Worm (Caenorhabditis elegans) whole organism, young adult: ENCODE data around the gene F20D12.7.

Source experiments
- F10E7.11 ChIP-seq: sonication (generic microtip); optimal IDR thresholded peaks from 2 replicates; lab custom pipeline; 2017; ENCODE audit warnings: mild to moderate bottlenecking, missing genetic modification characterization, moderate library complexity, missing compliant biosample characterization
- F22D6.2 ChIP-seq: sonication (generic microtip); optimal IDR thresholded peaks from 2 replicates; lab custom pipeline; 2016; ENCODE audit warnings: mild to moderate bottlenecking, missing genetic modification characterization, missing compliant biosample characterization
- F33H1.4 ChIP-seq: fragments of 200-800 bp; sonication (Bioruptor generic); IDR thresholded peaks from 2 replicates; pipeline ENCODE4 v1.3.6; 2022; ENCODE audit warnings: missing genetic modification reagents, missing genetic modification characterization, missing compliant biosample characterization
- F49E8.2 ChIP-seq: sonication (generic microtip); optimal IDR thresholded peaks from 3 replicates; lab custom pipeline; 2017; ENCODE audit warnings: missing genetic modification characterization, mild to moderate bottlenecking, missing compliant biosample characterization, antibody characterized with exemption, moderate library complexity; ENCODE audit not compliant: insufficient read depth
- T07F8.4 ChIP-seq: sonication (generic microtip); optimal IDR thresholded peaks from 2 replicates; lab custom pipeline; 2016; ENCODE audit warnings: mild to moderate bottlenecking, missing genetic modification characterization, moderate library complexity, missing compliant biosample characterization
- T26A5.8 ChIP-seq: sonication (generic microtip); optimal IDR thresholded peaks from 2 replicates; lab custom pipeline; 2016; ENCODE audit warnings: missing genetic modification characterization, missing compliant biosample characterization
- Y53F4B.3 ChIP-seq: fragments of 200-800 bp; sonication (Bioruptor generic); IDR thresholded peaks from 2 replicates; pipeline ENCODE4 v1.3.6; 2022; ENCODE audit warnings: missing genetic modification reagents, missing genetic modification characterization, missing compliant biosample characterization
- Y67H2A.10 ChIP-seq: fragments of 200-800 bp; sonication (Bioruptor generic); conservative IDR thresholded peaks from 2 replicates; pipeline ENCODE4 v1.3.6; 2022; ENCODE audit warnings: missing genetic modification reagents, missing genetic modification characterization, missing compliant biosample characterization
- aptf-3 ChIP-seq: fragments of 200-800 bp; sonication (Bioruptor generic); IDR thresholded peaks from 2 replicates; pipeline ENCODE4 v1.3.6; 2022; ENCODE audit warnings: missing genetic modification characterization, missing compliant biosample characterization
- athp-1 ChIP-seq: sonication (generic microtip); optimal IDR thresholded peaks from 2 replicates; lab custom pipeline; 2017; ENCODE audit warnings: mild to moderate bottlenecking, missing genetic modification characterization, missing compliant biosample characterization
- cebp-2 ChIP-seq: fragments of 200-800 bp; sonication (Bioruptor generic); IDR thresholded peaks from 2 replicates; pipeline ENCODE4 v1.3.6; 2022; ENCODE audit warnings: missing genetic modification characterization, missing compliant biosample characterization
- ceh-79 ChIP-seq: sonication (generic microtip); optimal IDR thresholded peaks from 2 replicates; lab custom pipeline; 2017; ENCODE audit warnings: mild to moderate bottlenecking, missing genetic modification characterization, missing compliant biosample characterization
- dpl-1 ChIP-seq: fragments of 150-350 bp; optimal IDR thresholded peaks from 2 replicates; lab custom pipeline; 2014; ENCODE audit warnings: missing biosample characterization, missing genetic modification reagents, missing genetic modification characterization
- ekl-4 ChIP-seq: fragments of 200-800 bp; sonication (Bioruptor generic); IDR thresholded peaks from 2 replicates; pipeline ENCODE4 v1.3.6; 2022; ENCODE audit warnings: missing genetic modification reagents, missing genetic modification characterization, missing compliant biosample characterization
- him-1 ChIP-seq: sonication (generic microtip); optimal IDR thresholded peaks from 2 replicates; lab custom pipeline; 2016; ENCODE audit warnings: missing genotype, missing genetic modification reagents, missing genetic modification characterization, missing compliant biosample characterization
- hmg-20 ChIP-seq: fragments of 200-800 bp; sonication (Bioruptor generic); IDR thresholded peaks from 2 replicates; pipeline ENCODE4 v1.3.6; 2022; ENCODE audit warnings: missing genetic modification reagents, missing genetic modification characterization, missing compliant biosample characterization
- hsf-1 ChIP-seq: fragments of 200-800 bp; sonication (Bioruptor generic); IDR thresholded peaks from 2 replicates; pipeline ENCODE4 v1.3.6; 2022; ENCODE audit warnings: missing genetic modification reagents, missing genetic modification characterization, missing compliant biosample characterization
- let-607 ChIP-seq, 2 experiments: fragments of 200-800 bp in 1 of 2; sonication (Bioruptor generic) in 1 of 2; sonication (generic microtip) in 1 of 2; optimal IDR thresholded peaks; 2 replicates each; lab custom pipeline; 2016 to 2018; ENCODE audit warnings: mild to moderate bottlenecking in 2 of 2, missing compliant biosample characterization in 2 of 2, missing genetic modification characterization in 2 of 2, moderate library complexity in 2 of 2, missing genotype in 1 of 2
- lin-35 ChIP-seq, 3 experiments: fragments of 150-350 bp in 2 of 3; sonication (generic microtip) in 1 of 3; optimal IDR thresholded peaks; 2 replicates each; lab custom pipeline; 2014 to 2018; ENCODE audit warnings: missing biosample characterization in 3 of 3, missing genetic modification characterization in 3 of 3, missing genetic modification reagents in 3 of 3
- madf-10 ChIP-seq: sonication (generic microtip); optimal IDR thresholded peaks from 2 replicates; lab custom pipeline; 2016; ENCODE audit warnings: mild to moderate bottlenecking, missing genetic modification characterization, missing compliant biosample characterization
- mel-28 ChIP-seq: sonication (generic microtip); optimal IDR thresholded peaks from 2 replicates; lab custom pipeline; 2016; ENCODE audit warnings: borderline replicate concordance, mild to moderate bottlenecking, missing genetic modification characterization, missing compliant biosample characterization
- mes-4 ChIP-seq: sonication (generic microtip); optimal IDR thresholded peaks from 2 replicates; lab custom pipeline; 2016; ENCODE audit warnings: missing genotype, missing genetic modification characterization, missing compliant biosample characterization
- pbrm-1 ChIP-seq: fragments of 200-800 bp; sonication (Bioruptor generic); IDR thresholded peaks from 2 replicates; pipeline ENCODE4 v1.3.6; 2022; ENCODE audit warnings: missing genetic modification reagents, missing genetic modification characterization, missing compliant biosample characterization
- rcor-1 ChIP-seq: fragments of 200-800 bp; sonication (Bioruptor generic); IDR thresholded peaks from 2 replicates; pipeline ENCODE4 v1.3.6; 2022; ENCODE audit warnings: missing genetic modification reagents, missing genetic modification characterization, missing compliant biosample characterization
- rpc-1 ChIP-seq, 2 experiments: fragments of 150-350 bp in 1 of 2; sonication (generic microtip) in 1 of 2; optimal IDR thresholded peaks; 2 replicates each; lab custom pipeline; 2014 to 2018; ENCODE audit warnings: missing biosample characterization in 1 of 2, missing genetic modification characterization in 1 of 2, missing genetic modification reagents in 1 of 2, missing genotype in 1 of 2
- sdz-38 ChIP-seq: sonication (generic microtip); optimal IDR thresholded peaks from 2 replicates; lab custom pipeline; 2016; ENCODE audit warnings: missing genotype, missing genetic modification characterization, missing compliant biosample characterization
- sea-2 ChIP-seq: fragments of 200-800 bp; sonication (Bioruptor generic); IDR thresholded peaks from 2 replicates; pipeline ENCODE4 v1.3.6; 2022; ENCODE audit warnings: missing genetic modification characterization, missing compliant biosample characterization
- tbp1 ChIP-seq: fragments of 200-800 bp; sonication (Bioruptor generic); optimal IDR thresholded peaks from 2 replicates; lab custom pipeline; 2018; ENCODE audit warnings: mild to moderate bottlenecking, missing genetic modification characterization, missing compliant biosample characterization
- tbx-9 ChIP-seq: sonication (generic microtip); optimal IDR thresholded peaks from 2 replicates; lab custom pipeline; 2016; ENCODE audit warnings: borderline replicate concordance, missing genetic modification characterization, inconsistent platforms, missing compliant biosample characterization
- ztf-25 ChIP-seq: fragments of 200-800 bp; sonication (Bioruptor generic); IDR thresholded peaks from 2 replicates; pipeline ENCODE4 v1.3.6; 2022; ENCODE audit warnings: missing genetic modification reagents, missing genetic modification characterization, missing compliant biosample characterization
- ztf-26 ChIP-seq: sonication (generic microtip); optimal IDR thresholded peaks from 2 replicates; lab custom pipeline; 2017; ENCODE audit warnings: missing genetic modification characterization, missing compliant biosample characterization
- ztf-3 ChIP-seq: fragments of 200-800 bp; sonication (Bioruptor generic); optimal IDR thresholded peaks from 2 replicates; lab custom pipeline; 2018; ENCODE audit warnings: mild to moderate bottlenecking, missing genetic modification characterization, missing compliant biosample characterization

F20D12.7 gene

DNA sequence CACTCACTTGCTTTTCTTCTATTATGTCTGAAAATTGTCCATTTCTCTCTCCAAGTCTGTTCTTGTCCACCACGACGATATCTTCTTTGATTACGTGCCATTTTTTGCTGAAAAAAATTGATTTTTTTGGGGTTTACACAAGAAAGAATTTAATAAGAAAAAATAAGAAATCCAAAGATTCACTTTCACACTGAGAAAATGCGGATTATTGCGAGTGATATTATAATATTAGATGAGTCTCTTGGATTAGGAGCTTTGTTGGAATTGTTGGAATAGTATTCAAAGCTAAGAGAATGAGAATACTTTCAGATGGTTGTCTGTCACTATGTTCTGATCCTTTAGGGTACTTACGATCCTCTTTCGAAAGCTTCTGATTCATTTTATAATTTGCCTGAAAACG, at the start of gene F20D12.7:
Gene F20D12.7, minus strand, starts transcription at position 101 of the 400 bp plus-strand sequence.
- TF ChIP-seq ceh-79 (no peak), Y53F4B.3 (no peak), cebp-2 (GFP tag; lab: Robert Waterston, UW) (no peak), athp-1 (tag; lab: Kevin White, UChicago) (no peak), T07F8.4 (tag; lab: Kevin White, UChicago) (no peak), F10E7.11 (tag; lab: Kevin White, UChicago) (no peak), dpl-1 (GFP tag; lab: Kevin White, UChicago) (no peak), F22D6.2 (tag; lab: Kevin White, UChicago) (no peak), F33H1.4 (GFP tag; lab: Robert Waterston, UW) (no peak), hmg-20 (no peak), him-1 (tag; lab: Kevin White, UChicago) (no peak), tbx-9 (tag; lab: Kevin White, UChicago) (no peak), T26A5.8 (tag; lab: Kevin White, UChicago) (no peak), sea-2 (GFP tag; lab: Robert Waterston, UW) (no peak), aptf-3 (no peak)

ce11 chrIV:7988385-7988784, 49.7 kb upstream of the F20D12.7 start, which contains the start of gene col-115:
Gene col-115 (plus strand): TSS chrIV:7988685.
- no peak for TF ChIP-seq hsf-1 (GFP tag; lab: Robert Waterston, UW)

DNA sequence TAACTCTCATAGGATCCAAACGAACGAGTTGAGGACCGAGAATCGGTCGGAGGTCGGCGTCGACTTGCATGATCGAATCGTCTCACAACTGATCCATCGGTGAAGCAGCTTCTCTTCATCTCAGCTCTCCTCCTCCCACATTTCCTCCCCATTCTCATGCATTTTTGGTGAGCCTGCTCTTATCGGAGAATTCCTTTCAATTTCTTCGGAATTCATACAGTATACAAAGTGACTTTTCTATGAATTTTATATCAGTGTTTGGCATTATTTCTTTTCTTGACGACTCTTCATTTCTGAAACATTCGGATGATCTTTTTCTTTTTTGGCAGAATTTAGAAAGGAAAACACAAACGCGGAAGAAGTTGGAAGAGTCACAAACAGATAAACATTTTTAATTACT, 48.3 kb upstream of the F20D12.7 start, which contains the start of gene mec-17:
Gene mec-17, minus strand, starts transcription at position 101 of the 400 bp plus-strand sequence.
- TF ChIP-seq rcor-1 (GFP tag; lab: Robert Waterston, UW) (no peak), F22D6.2 (tag; lab: Kevin White, UChicago) (no peak), Y67H2A.10 (GFP tag; lab: Robert Waterston, UW) (no peak), ekl-4 (GFP tag; lab: Robert Waterston, UW) (no peak), mes-4 (tag; lab: Kevin White, UChicago) (no peak), mel-28 (tag; lab: Kevin White, UChicago) (no peak), madf-10 (tag; lab: Kevin White, UChicago) (no peak), ztf-25 (GFP tag; lab: Robert Waterston, UW) (no peak)

- no peak for TF ChIP-seq rpc-1 (optimal IDR thresholded peaks at IDR 0.05; lab: Kevin White, UChicago)
- TF ChIP-seq rpc-1 (tag; optimal IDR thresholded peaks at IDR 0.05; lab: Kevin White, UChicago), result no peak
- no peak for TF ChIP-seq ztf-26 (tag; lab: Kevin White, UChicago)
- TF ChIP-seq madf-10 (tag; lab: Kevin White, UChicago), result no peak
- no peak for TF ChIP-seq ztf-3 (GFP tag; lab: Kevin White, UChicago)
- TF ChIP-seq aptf-3, result no peak
- TF ChIP-seq ekl-4 (GFP tag; lab: Robert Waterston, UW), result no peak
- TF ChIP-seq pbrm-1, result no peak
- no peak for TF ChIP-seq F49E8.2 (tag; lab: Kevin White, UChicago)
- TF ChIP-seq lin-35 (GFP tag; optimal IDR thresholded peaks at IDR 0.05; lab: Kevin White, UChicago), result no peak
- TF ChIP-seq tbp1 (GFP tag; lab: Kevin White, UChicago), result no peak
- TF ChIP-seq him-1 (tag; lab: Kevin White, UChicago), result no peak
- TF ChIP-seq sdz-38 (tag; lab: Kevin White, UChicago), result no peak
- TF ChIP-seq let-607 (tag; optimal IDR thresholded peaks at IDR 0.05; lab: Kevin White, UChicago), result no peak
Observed at ce11 chrIV:7985737-7986136, 47.0 kb upstream of the F20D12.7 start.
